Worm (Caenorhabditis elegans) whole organism, early embryonic: ENCODE results near the gene C13C4.6.

Experiments
- B0310.2 ChIP-seq: sonication (generic microtip); optimal IDR thresholded peaks from 2 replicates; lab custom pipeline; 2016; ENCODE audit warnings: mild to moderate bottlenecking, missing genetic modification characterization, missing compliant biosample characterization
- ama-1 ChIP-seq: fragments of 150-350 bp; optimal IDR thresholded peaks from 2 replicates; lab custom pipeline; 2014
- flt-1 ChIP-seq: fragments of 200-800 bp; sonication (Bioruptor generic); IDR thresholded peaks from 2 replicates; pipeline ENCODE4 v1.3.6; 2022; ENCODE audit warnings: missing genetic modification characterization, missing compliant biosample characterization
- hmg-4 ChIP-seq: fragments of 200-800 bp; sonication (Bioruptor generic); optimal IDR thresholded peaks from 2 replicates; lab custom pipeline; 2018; ENCODE audit warnings: mild to moderate bottlenecking, missing genetic modification characterization, missing compliant biosample characterization
- pes-1 ChIP-seq: fragments of 200-800 bp; sonication (Bioruptor generic); IDR thresholded peaks from 2 replicates; pipeline ENCODE4 v1.3.6; 2022; ENCODE audit warnings: missing genetic modification reagents, missing genetic modification characterization, missing compliant biosample characterization
- scrt-1 ChIP-seq: fragments of 200-800 bp; sonication (Bioruptor generic); IDR thresholded peaks from 2 replicates; pipeline ENCODE4 v1.3.6; 2022; ENCODE audit warnings: missing genetic modification characterization, missing compliant biosample characterization
- tbx-11 ChIP-seq: fragments of 200-800 bp; sonication (Bioruptor generic); IDR thresholded peaks from 2 replicates; pipeline ENCODE4 v1.3.6; 2022; ENCODE audit warnings: missing genetic modification characterization, missing compliant biosample characterization
- tbx-37 ChIP-seq: fragments of 200-800 bp; sonication (Bioruptor generic); conservative IDR thresholded peaks from 2 replicates; pipeline ENCODE4 v1.3.6; 2022; ENCODE audit warnings: missing genetic modification reagents, missing genetic modification characterization, missing compliant biosample characterization
- tra-4 ChIP-seq: sonication (generic microtip); optimal IDR thresholded peaks from 2 replicates; lab custom pipeline; 2017; ENCODE audit warnings: missing genetic modification characterization, missing compliant biosample characterization

- TF ChIP-seq hmg-4: no peak
- no peak for TF ChIP-seq tra-4 (tag; lab: Kevin White, UChicago)
- TF ChIP-seq ama-1: no peak
- TF ChIP-seq scrt-1 (GFP tag; lab: Robert Waterston, UW): no peak
- TF ChIP-seq pes-1 (GFP tag; lab: Robert Waterston, UW): no peak
- no peak for TF ChIP-seq tbx-37 (GFP tag; lab: Robert Waterston, UW)
- TF ChIP-seq flt-1 (GFP tag; lab: Robert Waterston, UW): no peak
- TF ChIP-seq B0310.2 (tag; lab: Kevin White, UChicago): no peak
- no peak for TF ChIP-seq tbx-11
Observed at ce11 chrV:12167653-12168052, 46.3 kb downstream of the C13C4.6 start, which contains the start of gene col-37.
